Fruit fly (Drosophila melanogaster) whole organism, pupa: ENCODE results near the gene Rcd7.
A peak's percentile ranks its signal among the peaks of the same experiment; 100 is the strongest.

ENCODE experiments used
- CG10348 ChIP-seq: fragments of 200-800 bp; sonication (Bioruptor generic); IDR thresholded peaks from 2 replicates; pipeline ENCODE4 v1.3.6; 2022; ENCODE audit warnings: missing biosample characterization, missing genetic modification characterization
- CG12605 ChIP-seq: fragments of 200-800 bp; sonication (Bioruptor generic); IDR thresholded peaks from 2 replicates; pipeline ENCODE4 v1.3.6; 2022; ENCODE audit warnings: missing biosample characterization, missing genetic modification characterization
- CG13204 ChIP-seq: fragments of 200-800 bp; sonication (Bioruptor generic); optimal IDR thresholded peaks from 2 replicates; lab custom pipeline; 2018; ENCODE audit warnings: missing biosample characterization, mild to moderate bottlenecking, missing genetic modification characterization, moderate library complexity
- CG14655 ChIP-seq: fragments of 200-800 bp; sonication (Bioruptor generic); optimal IDR thresholded peaks from 3 replicates; lab custom pipeline; 2017; ENCODE audit warnings: mild to moderate bottlenecking, missing biosample characterization, missing genetic modification reagents, missing genetic modification characterization
- CG15710 ChIP-seq: fragments of 200-800 bp; sonication (Bioruptor generic); optimal IDR thresholded peaks from 2 replicates; lab custom pipeline; 2018; ENCODE audit warnings: missing biosample characterization, mild to moderate bottlenecking, missing genetic modification characterization, moderate library complexity
- CG17806 ChIP-seq: fragments of 200-800 bp; sonication (Bioruptor generic); optimal IDR thresholded peaks from 2 replicates; lab custom pipeline; 2018; ENCODE audit warnings: missing biosample characterization, mild to moderate bottlenecking, missing genetic modification characterization, moderate library complexity
- CG32121 ChIP-seq: fragments of 200-800 bp; sonication (Bioruptor generic); IDR thresholded peaks from 2 replicates; pipeline ENCODE4 v1.3.6; 2022; ENCODE audit warnings: missing biosample characterization, missing genetic modification characterization
- CG34367 ChIP-seq: fragments of 200-800 bp; sonication (Bioruptor generic); optimal IDR thresholded peaks from 2 replicates; lab custom pipeline; 2018; ENCODE audit warnings: missing biosample characterization, mild to moderate bottlenecking, missing genetic modification characterization
- CG4496 ChIP-seq: fragments of 200-800 bp; sonication (Bioruptor generic); IDR thresholded peaks from 3 replicates; pipeline ENCODE4 v1.3.6; 2022; ENCODE audit warnings: missing biosample characterization, missing genetic modification characterization
- CG8159 ChIP-seq: fragments of 200-800 bp; sonication (Bioruptor generic); optimal IDR thresholded peaks from 3 replicates; lab custom pipeline; 2018; ENCODE audit warnings: missing biosample characterization, mild to moderate bottlenecking, missing genetic modification characterization, moderate library complexity
- CG8301 ChIP-seq: fragments of 200-800 bp; sonication (Bioruptor generic); optimal IDR thresholded peaks from 2 replicates; lab custom pipeline; 2018; ENCODE audit warnings: missing biosample characterization, mild to moderate bottlenecking, missing genetic modification characterization
- CG9948 ChIP-seq: fragments of 200-800 bp; sonication (Bioruptor generic); optimal IDR thresholded peaks from 2 replicates; lab custom pipeline; 2018; ENCODE audit warnings: missing biosample characterization, mild to moderate bottlenecking, missing genetic modification characterization, moderate library complexity
- D1 ChIP-seq: fragments of 200-800 bp; sonication (Bioruptor generic); optimal IDR thresholded peaks from 2 replicates; lab custom pipeline; 2018; ENCODE audit warnings: missing biosample characterization, mild to moderate bottlenecking, missing genetic modification characterization, moderate library complexity
- EcR ChIP-seq: fragments of 200-800 bp; sonication (Bioruptor generic); optimal IDR thresholded peaks from 3 replicates; lab custom pipeline; 2019; ENCODE audit warnings: missing biosample characterization, missing genetic modification characterization, mild to moderate bottlenecking, moderate library complexity, missing genetic modification reagents
- Ets98B ChIP-seq: fragments of 200-800 bp; sonication (Bioruptor generic); IDR thresholded peaks from 2 replicates; pipeline ENCODE4 v1.3.6; 2022; ENCODE audit warnings: missing biosample characterization, missing genetic modification characterization
- Pif1A ChIP-seq: fragments of 200-800 bp; sonication (Bioruptor generic); optimal IDR thresholded peaks from 3 replicates; lab custom pipeline; 2016; ENCODE audit warnings: missing biosample characterization, missing genetic modification characterization
- Pif1B ChIP-seq: fragments of 200-800 bp; sonication (Bioruptor generic); optimal IDR thresholded peaks from 3 replicates; lab custom pipeline; 2016; ENCODE audit warnings: missing biosample characterization, missing genetic modification characterization
- Snoo ChIP-seq: fragments of 200-800 bp; sonication (Bioruptor generic); optimal IDR thresholded peaks from 3 replicates; lab custom pipeline; 2017; ENCODE audit warnings: missing biosample characterization, mild to moderate bottlenecking, missing genetic modification characterization, inconsistent platforms
- fd96Ca ChIP-seq: fragments of 200-800 bp; sonication (Bioruptor generic); IDR thresholded peaks from 3 replicates; pipeline ENCODE4 v1.3.6; 2022; ENCODE audit warnings: missing biosample characterization, missing genetic modification characterization
- gl ChIP-seq: fragments of 200-800 bp; sonication (Bioruptor generic); optimal IDR thresholded peaks from 2 replicates; lab custom pipeline; 2018; ENCODE audit warnings: missing biosample characterization, mild to moderate bottlenecking, missing genetic modification characterization
- rn ChIP-seq: fragments of 200-800 bp; sonication (Bioruptor generic); IDR thresholded peaks from 2 replicates; pipeline ENCODE4 v1.3.6; 2022; ENCODE audit warnings: missing biosample characterization, missing genetic modification characterization

Gene Rcd7

dm6 chr3L:19552136-19552773 lies 7.3 kb downstream of the Rcd7 start, which contains the start of the genes Ltn1 and CG9300:
Gene Ltn1, minus strand, starts transcription at chr3L:19552290.
Gene CG9300, plus strand, starts transcription at chr3L:19552420.
- TF ChIP-seq CG14655 (GFP tag; lab: Kevin White, UChicago) (no peak), gl (tag; lab: Kevin White, UChicago) (no peak), Snoo (tag; lab: Kevin White, UChicago) (no peak), rn (GFP tag; lab: Robert Waterston, UW) (no peak), Ets98B (GFP tag; lab: Robert Waterston, UW) (peak; percentile 17; the same call in 1 of the 2 replicates), CG9948 (tag; lab: Kevin White, UChicago) (no peak), CG8301 (tag; lab: Kevin White, UChicago) (no peak), CG32121 (GFP tag; lab: Robert Waterston, UW) (peak; percentile 31; the same call in 1 of the 2 replicates), CG15710 (tag; lab: Kevin White, UChicago) (no peak), CG4496 (0 out of 3 replicates have a peak, but pooled peaks have one; percentile 11), fd96Ca (GFP tag; lab: Robert Waterston, UW) (no peak)

- TF ChIP-seq EcR (GFP tag; lab: Kevin White, UChicago) = peak; percentile 48
- no peak for TF ChIP-seq CG13204 (GFP tag; lab: Kevin White, UChicago)
- TF ChIP-seq, all 21 proteins: peak for 1
Measured at dm6 chr3L:19555906-19556457, 11.1 kb downstream of the Rcd7 start.

- TF ChIP-seq CG32121 (GFP tag; lab: Robert Waterston, UW) (no peak), CG4496 (0 out of 3 replicates have a peak, but pooled peaks have one; percentile 15), fd96Ca (GFP tag; lab: Robert Waterston, UW) (peak; percentile 50; the same call in 1 of the 3 replicates), EcR (GFP tag; lab: Kevin White, UChicago) (peak; percentile 44)
Measured at dm6 chr3L:19556738-19557137, 11.8 kb downstream of the Rcd7 start.

- peak; percentile 59 for TF ChIP-seq Snoo (tag; lab: Kevin White, UChicago)
- TF ChIP-seq CG8301 (tag; lab: Kevin White, UChicago) = peak; percentile 14
- TF ChIP-seq CG8159 (tag; lab: Kevin White, UChicago) = peak; percentile 91
- TF ChIP-seq CG14655 (GFP tag; lab: Kevin White, UChicago) = peak; percentile 78
- peak; percentile 74 for TF ChIP-seq EcR (GFP tag; lab: Kevin White, UChicago)
- no peak for TF ChIP-seq CG32121 (GFP tag; lab: Robert Waterston, UW)
- no peak for TF ChIP-seq CG10348 (GFP tag; lab: Robert Waterston, UW)
- no peak for TF ChIP-seq fd96Ca (GFP tag; lab: Robert Waterston, UW)
- peak; percentile 81 for TF ChIP-seq gl (tag; lab: Kevin White, UChicago)
- no peak for TF ChIP-seq CG4496
- TF ChIP-seq D1 (tag; lab: Kevin White, UChicago) = peak; percentile 79
- TF ChIP-seq Ets98B (GFP tag; lab: Robert Waterston, UW) = no peak
- TF ChIP-seq CG15710 (tag; lab: Kevin White, UChicago) = peak; percentile 83
- no peak for TF ChIP-seq Pif1B (GFP tag; lab: Kevin White, UChicago)
- no peak for TF ChIP-seq rn (GFP tag; lab: Robert Waterston, UW)
- peak; percentile 40 for TF ChIP-seq CG34367
- no peak for TF ChIP-seq Pif1A (GFP tag; lab: Kevin White, UChicago)
- no peak for TF ChIP-seq CG13204 (GFP tag; lab: Kevin White, UChicago)
- TF ChIP-seq CG9948 (tag; lab: Kevin White, UChicago) = peak; percentile 84
- no peak for TF ChIP-seq CG12605 (GFP tag; lab: Robert Waterston, UW)
- TF ChIP-seq CG17806 (tag; lab: Kevin White, UChicago) = peak; percentile 67
Measured at dm6 chr3L:19557197-19557995, 12.5 kb downstream of the Rcd7 start.

dm6 chr3L:19557996-19558375 lies 13.1 kb downstream of the Rcd7 start:
- TF ChIP-seq CG14655 (GFP tag; lab: Kevin White, UChicago) = no peak
- no peak for TF ChIP-seq fd96Ca (GFP tag; lab: Robert Waterston, UW)
- TF ChIP-seq CG10348 (GFP tag; lab: Robert Waterston, UW) = no peak
- no peak for TF ChIP-seq CG32121 (GFP tag; lab: Robert Waterston, UW)
- no peak for TF ChIP-seq Pif1B (GFP tag; lab: Kevin White, UChicago)
- no peak for TF ChIP-seq D1 (tag; lab: Kevin White, UChicago)
- TF ChIP-seq CG34367 = no peak
- TF ChIP-seq gl (tag; lab: Kevin White, UChicago) = no peak
- no peak for TF ChIP-seq CG9948 (tag; lab: Kevin White, UChicago)
- no peak for TF ChIP-seq CG15710 (tag; lab: Kevin White, UChicago)
- no peak for TF ChIP-seq CG8301 (tag; lab: Kevin White, UChicago)
- TF ChIP-seq CG4496 = peak; percentile 9; the same call in 1 of the 3 replicates
- TF ChIP-seq EcR (GFP tag; lab: Kevin White, UChicago) = peak; percentile 59
- TF ChIP-seq CG8159 (tag; lab: Kevin White, UChicago) = no peak
- no peak for TF ChIP-seq Pif1A (GFP tag; lab: Kevin White, UChicago)
